Fruit fly (Drosophila melanogaster): ENCODE measurements around the gene yps.

- TF ChIP-seq Dll (optimal IDR thresholded peaks at IDR 0.05) (no peak), psq (optimal IDR thresholded peaks at IDR 0.05) (no peak), pan (optimal IDR thresholded peaks at IDR 0.05) (no peak), CG8478 (optimal IDR thresholded peaks at IDR 0.05) (no peak), EcR (GFP tag; optimal IDR thresholded peaks at IDR 0.05) (no peak)
These were observed 5.0 kb downstream of the yps start, which contains the start of gene CG11560 for dm6 chr3L:12119875-12120485.

Measured in whole organism.